Worm (Caenorhabditis elegans) whole organism, young adult: Measurements from ENCODE around the gene nlp-56.

Experiments used
- B0035.1 ChIP-seq: sonication (generic microtip); optimal IDR thresholded peaks from 2 replicates; lab custom pipeline; 2016; ENCODE audit warnings: missing genetic modification characterization, mild to moderate bottlenecking, missing compliant biosample characterization, missing genotype, missing genetic modification reagents
- C17E4.6 ChIP-seq: fragments of 200-800 bp; sonication (Bioruptor generic); IDR thresholded peaks from 2 replicates; pipeline ENCODE4 v1.3.6; 2022; ENCODE audit warnings: missing genetic modification reagents, missing genetic modification characterization, missing compliant biosample characterization
- F10E7.11 ChIP-seq: sonication (generic microtip); optimal IDR thresholded peaks from 2 replicates; lab custom pipeline; 2017; ENCODE audit warnings: mild to moderate bottlenecking, missing genetic modification characterization, moderate library complexity, missing compliant biosample characterization
- Y53G8AR.9 ChIP-seq: fragments of 200-800 bp; sonication (Bioruptor generic); conservative IDR thresholded peaks from 2 replicates; pipeline ENCODE4 v1.3.6; 2022; ENCODE audit warnings: missing genetic modification reagents, missing genetic modification characterization, missing compliant biosample characterization
- akir-1 ChIP-seq: fragments of 200-800 bp; sonication (Bioruptor generic); optimal IDR thresholded peaks from 2 replicates; lab custom pipeline; 2018; ENCODE audit warnings: mild to moderate bottlenecking, missing genetic modification characterization, moderate library complexity, missing compliant biosample characterization
- ama-1 ChIP-seq, 3 experiments: fragments of 150-350 bp in 1 of 3; sonication (generic microtip) in 2 of 3; optimal IDR thresholded peaks; 2 replicates each; lab custom pipeline; 2014 to 2018; ENCODE audit warnings: missing biosample characterization in 2 of 3, missing genetic modification characterization in 2 of 3, missing genetic modification reagents in 2 of 3
- atf-7 ChIP-seq: sonication (generic microtip); optimal IDR thresholded peaks from 2 replicates; lab custom pipeline; 2017; ENCODE audit warnings: mild to moderate bottlenecking, missing genetic modification characterization, missing compliant biosample characterization
- attf-5 ChIP-seq: fragments of 200-800 bp; sonication (Bioruptor generic); optimal IDR thresholded peaks from 2 replicates; lab custom pipeline; 2018; ENCODE audit warnings: mild to moderate bottlenecking, missing genetic modification characterization, missing compliant biosample characterization
- attf-6 ChIP-seq: fragments of 200-800 bp; sonication (Bioruptor generic); IDR thresholded peaks from 2 replicates; pipeline ENCODE4 v1.3.6; 2022; ENCODE audit warnings: missing genetic modification reagents, missing genetic modification characterization, missing compliant biosample characterization
- bed-1 ChIP-seq: fragments of 200-800 bp; sonication (Bioruptor generic); IDR thresholded peaks from 2 replicates; pipeline ENCODE4 v1.3.6; 2022; ENCODE audit warnings: missing genetic modification reagents, missing genetic modification characterization, missing compliant biosample characterization
- cebp-1 ChIP-seq, 2 experiments: fragments of 200-800 bp in 1 of 2; sonication (Bioruptor generic) in 1 of 2; sonication (generic microtip) in 1 of 2; IDR thresholded peaks in 1 of 2; optimal IDR thresholded peaks in 1 of 2; 2 replicates each; pipeline versions ENCODE4 v1.3.6 to Lab custom; 2017 to 2022; ENCODE audit warnings: missing compliant biosample characterization in 2 of 2, missing genetic modification characterization in 2 of 2, mild to moderate bottlenecking in 1 of 2, missing genetic modification reagents in 1 of 2, moderate library complexity in 1 of 2
- ceh-100 ChIP-seq: fragments of 200-800 bp; sonication (Bioruptor generic); IDR thresholded peaks from 2 replicates; pipeline ENCODE4 v1.3.6; 2022; ENCODE audit warnings: missing genetic modification reagents, missing genetic modification characterization, missing compliant biosample characterization
- ceh-79 ChIP-seq: sonication (generic microtip); optimal IDR thresholded peaks from 2 replicates; lab custom pipeline; 2017; ENCODE audit warnings: mild to moderate bottlenecking, missing genetic modification characterization, missing compliant biosample characterization
- ceh-91 ChIP-seq: fragments of 200-800 bp; sonication (Bioruptor generic); IDR thresholded peaks from 2 replicates; pipeline ENCODE4 v1.3.6; 2022; ENCODE audit warnings: missing genetic modification reagents, missing genetic modification characterization, missing compliant biosample characterization
- die-1 ChIP-seq: sonication (generic microtip); optimal IDR thresholded peaks from 2 replicates; lab custom pipeline; 2016; ENCODE audit warnings: missing genotype, mild to moderate bottlenecking, missing genetic modification characterization, missing compliant biosample characterization
- dox-1 ChIP-seq: fragments of 200-800 bp; sonication (Bioruptor generic); IDR thresholded peaks from 2 replicates; pipeline ENCODE4 v1.3.6; 2022; ENCODE audit warnings: missing genetic modification reagents, missing genetic modification characterization, missing compliant biosample characterization
- dpl-1 ChIP-seq: fragments of 150-350 bp; optimal IDR thresholded peaks from 2 replicates; lab custom pipeline; 2014; ENCODE audit warnings: missing biosample characterization, missing genetic modification reagents, missing genetic modification characterization
- egrh-3 ChIP-seq: fragments of 200-800 bp; sonication (Bioruptor generic); IDR thresholded peaks from 2 replicates; pipeline ENCODE4 v1.3.6; 2022; ENCODE audit warnings: missing genetic modification reagents, missing genetic modification characterization, missing compliant biosample characterization
- ets-4 ChIP-seq: fragments of 200-800 bp; sonication (Bioruptor generic); optimal IDR thresholded peaks from 2 replicates; lab custom pipeline; 2018; ENCODE audit warnings: mild to moderate bottlenecking, missing genetic modification characterization, missing compliant biosample characterization
- hmg-1.2 ChIP-seq: fragments of 200-800 bp; sonication (Bioruptor generic); IDR thresholded peaks from 2 replicates; pipeline ENCODE4 v1.3.6; 2022; ENCODE audit warnings: missing genetic modification reagents, missing genetic modification characterization, missing compliant biosample characterization
- hrde-1 ChIP-seq: sonication (generic microtip); optimal IDR thresholded peaks from 2 replicates; lab custom pipeline; 2016; ENCODE audit warnings: missing genetic modification characterization, mild to moderate bottlenecking, missing compliant biosample characterization, moderate library complexity, missing genotype, missing genetic modification reagents, borderline replicate concordance
- let-607 ChIP-seq, 2 experiments: fragments of 200-800 bp in 1 of 2; sonication (Bioruptor generic) in 1 of 2; sonication (generic microtip) in 1 of 2; optimal IDR thresholded peaks; 2 replicates each; lab custom pipeline; 2016 to 2018; ENCODE audit warnings: mild to moderate bottlenecking in 2 of 2, missing compliant biosample characterization in 2 of 2, missing genetic modification characterization in 2 of 2, moderate library complexity in 2 of 2, missing genotype in 1 of 2
- lin-26 ChIP-seq: fragments of 200-800 bp; sonication (Bioruptor generic); IDR thresholded peaks from 2 replicates; pipeline ENCODE4 v1.3.6; 2022; ENCODE audit warnings: missing genetic modification reagents, missing genetic modification characterization, missing compliant biosample characterization
- lin-35 ChIP-seq, 3 experiments: fragments of 150-350 bp in 2 of 3; sonication (generic microtip) in 1 of 3; optimal IDR thresholded peaks; 2 replicates each; lab custom pipeline; 2014 to 2018; ENCODE audit warnings: missing biosample characterization in 3 of 3, missing genetic modification characterization in 3 of 3, missing genetic modification reagents in 3 of 3
- lin-40 ChIP-seq: sonication (generic microtip); optimal IDR thresholded peaks from 2 replicates; lab custom pipeline; 2016; ENCODE audit warnings: missing genetic modification characterization, mild to moderate bottlenecking, missing compliant biosample characterization, missing genotype, missing genetic modification reagents
- lsy-27 ChIP-seq: sonication (generic microtip); optimal IDR thresholded peaks from 2 replicates; lab custom pipeline; 2017; ENCODE audit warnings: missing genetic modification characterization, mild to moderate bottlenecking, missing compliant biosample characterization, antibody characterized with exemption, missing genotype, borderline replicate concordance; ENCODE audit not compliant: insufficient read depth
- mcd-1 ChIP-seq: fragments of 200-800 bp; sonication (Bioruptor generic); IDR thresholded peaks from 2 replicates; pipeline ENCODE4 v1.3.6; 2022; ENCODE audit warnings: missing genetic modification reagents, missing genetic modification characterization, missing compliant biosample characterization
- nhr-80 ChIP-seq: sonication (generic microtip); optimal IDR thresholded peaks from 2 replicates; lab custom pipeline; 2016; ENCODE audit warnings: missing genetic modification characterization, missing compliant biosample characterization
- pbrm-1 ChIP-seq: fragments of 200-800 bp; sonication (Bioruptor generic); IDR thresholded peaks from 2 replicates; pipeline ENCODE4 v1.3.6; 2022; ENCODE audit warnings: missing genetic modification reagents, missing genetic modification characterization, missing compliant biosample characterization
- repo-1 ChIP-seq: sonication (generic microtip); optimal IDR thresholded peaks from 2 replicates; lab custom pipeline; 2017; ENCODE audit warnings: mild to moderate bottlenecking, missing genetic modification characterization, missing compliant biosample characterization
- sea-2 ChIP-seq: fragments of 200-800 bp; sonication (Bioruptor generic); IDR thresholded peaks from 2 replicates; pipeline ENCODE4 v1.3.6; 2022; ENCODE audit warnings: missing genetic modification characterization, missing compliant biosample characterization
- snpc-1.3 ChIP-seq: sonication (generic microtip); optimal IDR thresholded peaks from 2 replicates; lab custom pipeline; 2017; ENCODE audit warnings: missing genetic modification characterization, mild to moderate bottlenecking, missing compliant biosample characterization, antibody characterized with exemption, moderate library complexity, missing genotype, missing genetic modification reagents; ENCODE audit not compliant: insufficient read depth
- snpc-3.4 ChIP-seq: sonication (generic microtip); optimal IDR thresholded peaks from 2 replicates; lab custom pipeline; 2017; ENCODE audit warnings: missing genetic modification characterization, mild to moderate bottlenecking, missing compliant biosample characterization, antibody characterized with exemption, moderate library complexity, missing genotype, missing genetic modification reagents
- snpc-4 ChIP-seq, 5 experiments: fragments of 150-350 bp in 1 of 5; sonication (generic microtip) in 4 of 5; optimal IDR thresholded peaks; 2 replicates each; lab custom pipeline; 2014 to 2018; ENCODE audit warnings: missing genetic modification characterization in 5 of 5, missing biosample characterization in 3 of 5, antibody characterized with exemption in 2 of 5, mild to moderate bottlenecking in 2 of 5, missing compliant biosample characterization in 2 of 5, missing genotype in 2 of 5, moderate library complexity in 2 of 5, missing genetic modification reagents in 1 of 5
- tbp1 ChIP-seq: fragments of 200-800 bp; sonication (Bioruptor generic); optimal IDR thresholded peaks from 2 replicates; lab custom pipeline; 2018; ENCODE audit warnings: mild to moderate bottlenecking, missing genetic modification characterization, missing compliant biosample characterization
- tlf-1 ChIP-seq: fragments of 200-800 bp; sonication (Bioruptor generic); optimal IDR thresholded peaks from 2 replicates; lab custom pipeline; 2018; ENCODE audit warnings: mild to moderate bottlenecking, missing genetic modification characterization, missing compliant biosample characterization
- unc-130 ChIP-seq: sonication (generic microtip); optimal IDR thresholded peaks from 2 replicates; lab custom pipeline; 2016; ENCODE audit warnings: missing genetic modification reagents, missing genetic modification characterization, missing compliant biosample characterization
- zfh-2 ChIP-seq: fragments of 200-800 bp; sonication (Bioruptor generic); conservative IDR thresholded peaks from 2 replicates; pipeline ENCODE4 v1.3.6; 2022; ENCODE audit warnings: missing genetic modification reagents, missing genetic modification characterization, missing compliant biosample characterization
- ztf-18 ChIP-seq: sonication (generic microtip); optimal IDR thresholded peaks from 2 replicates; lab custom pipeline; 2016; ENCODE audit warnings: missing genotype, mild to moderate bottlenecking, missing genetic modification characterization, missing compliant biosample characterization
- ztf-22 ChIP-seq: fragments of 200-800 bp; sonication (Bioruptor generic); optimal IDR thresholded peaks from 2 replicates; lab custom pipeline; 2018; ENCODE audit warnings: mild to moderate bottlenecking, missing genetic modification characterization, moderate library complexity, missing compliant biosample characterization
- ztf-6 ChIP-seq: fragments of 200-800 bp; sonication (Bioruptor generic); IDR thresholded peaks from 2 replicates; pipeline ENCODE4 v1.3.6; 2022; ENCODE audit warnings: missing genetic modification reagents, missing genetic modification characterization, missing compliant biosample characterization

Gene nlp-56

DNA sequence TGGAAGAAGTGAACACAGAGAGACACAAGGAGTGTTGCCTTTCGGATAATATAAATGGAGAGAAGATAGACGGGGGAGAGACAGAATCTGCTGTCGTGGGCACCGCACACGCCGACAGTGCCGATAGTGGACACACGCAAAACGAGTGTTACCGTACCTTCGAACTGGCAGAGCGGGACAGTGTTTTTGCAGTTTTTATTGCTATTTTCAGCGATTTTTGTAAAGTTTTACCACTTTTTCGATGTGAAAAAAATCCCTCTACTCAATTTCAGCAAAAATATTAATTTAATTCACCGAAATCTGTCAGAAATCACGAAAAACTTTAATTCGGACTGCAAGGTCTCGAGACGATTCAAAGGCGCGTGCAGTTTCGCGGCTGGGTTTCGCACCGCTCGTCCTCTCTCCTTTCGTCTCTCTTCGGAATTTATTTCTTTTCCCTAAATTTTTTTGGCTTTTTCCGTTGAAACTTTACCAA lies 40.4 kb upstream of the nlp-56 start, which contains the start of gene sec-61.A (continued):
- peak; percentile 3; the same call in 1 of the 2 replicates for TF ChIP-seq zfh-2
- peak; percentile 70 for TF ChIP-seq tbp1
- no peak for TF ChIP-seq C17E4.6
- TF ChIP-seq snpc-1.3: peak; percentile 84
- peak; percentile 43 for TF ChIP-seq repo-1 (tag; lab: Kevin White, UChicago)
- TF ChIP-seq ztf-22: no peak
- TF ChIP-seq dpl-1 (GFP tag; lab: Kevin White, UChicago): peak; percentile 24
- peak; percentile 50 for TF ChIP-seq hmg-1.2 (GFP tag; lab: Robert Waterston, UW)
- peak; percentile 74 for TF ChIP-seq attf-5
- peak; percentile 45 for TF ChIP-seq atf-7 (tag; lab: Kevin White, UChicago)

DNA sequence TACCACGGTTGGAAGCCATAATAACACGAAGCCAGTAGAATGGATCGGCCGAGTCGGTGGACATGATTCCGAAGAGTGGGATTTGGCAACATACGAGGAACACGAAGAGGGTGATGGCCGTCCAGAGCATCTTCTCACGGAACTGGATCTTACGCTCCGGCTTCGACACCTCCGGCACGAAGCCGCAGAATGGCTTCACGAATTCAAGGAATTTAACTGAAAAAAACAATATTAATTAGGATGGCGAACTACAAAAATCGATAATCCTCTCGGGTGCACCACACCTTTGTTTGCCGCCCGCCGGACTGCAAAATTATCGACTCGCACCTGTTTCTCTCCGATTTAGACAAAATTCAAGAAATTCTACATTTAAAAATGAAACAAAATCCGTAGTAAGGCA lies 39.7 kb upstream of the nlp-56 start:
- 0 out of 2 replicates have a peak, but pooled peaks have one; percentile 23 for TF ChIP-seq pbrm-1 (GFP tag; lab: Robert Waterston, UW)
- TF ChIP-seq mcd-1 (GFP tag; lab: Robert Waterston, UW): peak; percentile 13; the same call in 1 of the 2 replicates
- TF ChIP-seq attf-6: 0 out of 2 replicates have a peak, but pooled peaks have one; percentile 32
- no peak for TF ChIP-seq lin-26 (GFP tag; lab: Robert Waterston, UW)

DNA sequence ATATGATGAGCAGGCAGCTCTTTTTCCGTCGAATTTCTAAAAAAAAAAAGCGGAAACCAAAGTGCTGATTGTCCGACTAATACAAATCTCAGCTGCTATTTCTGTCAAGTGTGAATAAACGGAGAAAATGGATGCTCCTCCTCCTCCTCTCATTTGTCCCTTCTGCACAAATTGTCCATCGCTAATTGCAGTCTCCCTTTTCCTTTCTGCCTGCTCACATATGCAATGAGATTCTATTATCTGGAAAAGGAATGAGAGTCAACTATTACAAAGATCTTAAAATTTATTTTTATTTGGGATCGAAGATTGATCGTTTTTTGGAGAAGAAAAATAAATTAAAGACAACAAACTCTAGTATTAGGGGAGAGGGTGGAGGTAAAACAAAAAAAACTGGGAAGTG lies 37.7 kb upstream of the nlp-56 start:
- TF ChIP-seq attf-6 (peak; percentile 95), ztf-6 (GFP tag; lab: Robert Waterston, UW) (no peak), hmg-1.2 (GFP tag; lab: Robert Waterston, UW) (peak; percentile 24; the same call in 1 of the 2 replicates), die-1 (tag; lab: Kevin White, UChicago) (peak; percentile 52), hrde-1 (tag; lab: Kevin White, UChicago) (peak; percentile 23), F10E7.11 (tag; lab: Kevin White, UChicago) (peak; percentile 63), snpc-3.4 (tag; lab: Kevin White, UChicago) (peak; percentile 48), snpc-4 (GFP tag; optimal IDR thresholded peaks at IDR 0.05; lab: Kevin White, UChicago) (peak; percentile 72), snpc-4 (tag; optimal IDR thresholded peaks at IDR 0.05; lab: Kevin White, UChicago) (peak in 3 of 4 experiments; percentile 3 to 92 (median 52)), cebp-1 (GFP tag; IDR thresholded peaks at IDR 0.05; lab: Robert Waterston, UW) (no peak), cebp-1 (tag; optimal IDR thresholded peaks at IDR 0.05; lab: Kevin White, UChicago) (no peak), ceh-100 (0 out of 2 replicates have a peak, but pooled peaks have one; percentile 13), ceh-91 (GFP tag; lab: Robert Waterston, UW) (no peak), ets-4 (GFP tag; lab: Kevin White, UChicago) (no peak), tbp1 (peak; percentile 41), ceh-79 (tag; lab: Kevin White, UChicago) (no peak), lin-35 (GFP tag; optimal IDR thresholded peaks at IDR 0.05; lab: Kevin White, UChicago) (peak in 1 of 3 experiments; percentile 29), tlf-1 (GFP tag; lab: Kevin White, UChicago) (peak; percentile 76), B0035.1 (tag; lab: Kevin White, UChicago) (peak; percentile 47), lin-40 (tag; lab: Kevin White, UChicago) (peak; percentile 41), dox-1 (GFP tag; lab: Robert Waterston, UW) (no peak), let-607 (tag; optimal IDR thresholded peaks at IDR 0.05; lab: Kevin White, UChicago) (peak; percentile 32 to 82), nhr-80 (peak; percentile 40), egrh-3 (GFP tag; lab: Robert Waterston, UW) (peak; percentile 8; the same call in 1 of the 2 replicates), mcd-1 (GFP tag; lab: Robert Waterston, UW) (peak; percentile 41), unc-130 (GFP tag; lab: Kevin White, UChicago) (no peak), lsy-27 (tag; lab: Kevin White, UChicago) (no peak), bed-1 (GFP tag; lab: Robert Waterston, UW) (no peak), ztf-18 (tag; lab: Kevin White, UChicago) (peak; percentile 49), sea-2 (GFP tag; lab: Robert Waterston, UW) (no peak), repo-1 (tag; lab: Kevin White, UChicago) (no peak), akir-1 (GFP tag; lab: Kevin White, UChicago) (no peak), ama-1 (optimal IDR thresholded peaks at IDR 0.05; lab: Kevin White, UChicago) (peak; percentile 6), ama-1 (GFP tag; optimal IDR thresholded peaks at IDR 0.05; lab: Kevin White, UChicago) (peak; percentile 13 to 39), Y53G8AR.9 (GFP tag; lab: Robert Waterston, UW) (peak; percentile 87; the same call in 1 of the 2 replicates)
